Fruit fly (Drosophila melanogaster): Measurements from ENCODE around the gene Mnt.
A peak's percentile ranks its signal among the peaks of the same experiment; 100 is the strongest.

Mnt gene

DNA sequence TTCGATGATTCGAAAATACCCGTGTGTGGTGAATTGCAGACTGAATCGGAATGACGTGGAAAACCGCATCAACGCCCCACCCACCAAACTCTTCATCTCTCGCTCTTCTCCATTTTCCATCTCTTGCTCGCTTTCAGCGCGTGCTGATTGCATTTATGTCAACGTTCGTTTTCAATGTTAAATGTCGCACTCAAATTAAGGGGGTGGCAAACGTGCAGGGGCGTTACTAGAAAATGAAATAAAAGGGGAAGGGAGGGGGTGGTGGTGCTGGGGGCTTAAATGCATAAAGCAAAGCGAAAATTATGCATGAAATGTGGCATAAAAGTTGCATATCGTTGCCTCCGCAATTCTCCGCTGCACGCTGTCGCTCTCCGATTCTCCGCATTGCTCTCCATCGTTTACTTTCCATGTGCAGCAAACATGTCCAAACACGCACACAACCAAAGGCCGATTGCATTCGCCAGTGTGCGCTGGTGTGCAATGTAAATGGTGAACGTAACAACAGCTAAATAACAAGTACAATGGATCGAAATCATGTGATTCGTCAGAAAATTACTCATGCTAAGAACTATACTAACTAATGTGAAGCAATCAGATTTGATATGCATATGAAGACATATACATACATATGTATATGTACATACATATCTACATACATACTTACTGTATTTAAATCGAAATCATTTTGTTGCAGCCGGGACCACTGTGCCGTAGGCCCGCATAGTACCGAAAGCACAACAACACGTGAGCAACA, 10.3 kb downstream of the Mnt start (continued):
- TF ChIP-seq CG4707 (GFP tag; optimal IDR thresholded peaks at IDR 0.05) (peak; percentile 44), trem (tag; optimal IDR thresholded peaks at IDR 0.05) (peak; percentile 21), dmrt99B (tag; optimal IDR thresholded peaks at IDR 0.05) (peak; percentile 52), PHDP (tag; optimal IDR thresholded peaks at IDR 0.05) (no peak), otp (GFP tag; IDR thresholded peaks at IDR 0.05) (no peak), CG15514 (GFP tag; optimal IDR thresholded peaks at IDR 0.05) (no peak), H15 (GFP tag; IDR thresholded peaks at IDR 0.05) (no peak), pan (optimal IDR thresholded peaks at IDR 0.05) (no peak), pan (GFP tag; optimal IDR thresholded peaks at IDR 0.05 in 1 of 2, IDR thresholded peaks at IDR 0.05 in 1 of 2) (no peak), CG31365 (tag; optimal IDR thresholded peaks at IDR 0.05) (no peak), lola (GFP tag; optimal IDR thresholded peaks at IDR 0.05) (peak in 1 of 3 experiments; percentile 14), CG10267 (tag; optimal IDR thresholded peaks at IDR 0.05) (no peak), CG7786 (GFP tag; optimal IDR thresholded peaks at IDR 0.05) (no peak), CG14667 (GFP tag; IDR thresholded peaks at IDR 0.05) (no peak), CG17359 (tag; optimal IDR thresholded peaks at IDR 0.05) (peak; percentile 26), CG17385 (GFP tag; optimal IDR thresholded peaks at IDR 0.05) (peak; percentile 14), CG2712 (tag; optimal IDR thresholded peaks at IDR 0.05) (peak; percentile 34), dysf (GFP tag; IDR thresholded peaks at IDR 0.05) (no peak), Med (GFP tag) (peak; percentile 72), Nf-YC (tag; optimal IDR thresholded peaks at IDR 0.05) (no peak), CkIIα-i1 (GFP tag; IDR thresholded peaks at IDR 0.05) (no peak), Oli (tag; optimal IDR thresholded peaks at IDR 0.05) (peak; percentile 55), az2 (GFP tag; optimal IDR thresholded peaks at IDR 0.05) (peak; percentile 27), Bgb (GFP tag; IDR thresholded peaks at IDR 0.05; ENCODE audit: partially characterized antibody) (no peak), CG9932 (GFP tag; IDR thresholded peaks at IDR 0.05) (no peak), CG18599 (GFP tag; optimal IDR thresholded peaks at IDR 0.05) (no peak), gsb (GFP tag; IDR thresholded peaks at IDR 0.05) (no peak), gsb-n (tag; optimal IDR thresholded peaks at IDR 0.05) (peak; percentile 7), sens (GFP tag) (peak; percentile 73), gcm (GFP tag; optimal IDR thresholded peaks at IDR 0.05) (peak; percentile 91), CG2678 (tag; optimal IDR thresholded peaks at IDR 0.05) (peak; percentile 11), nom (GFP tag; optimal IDR thresholded peaks at IDR 0.05) (peak; percentile 76), ATbp (GFP tag; optimal IDR thresholded peaks at IDR 0.05) (peak; percentile 41), oc (tag; optimal IDR thresholded peaks at IDR 0.05) (peak; percentile 46), CG6254 (GFP tag; optimal IDR thresholded peaks at IDR 0.05) (peak; percentile 17), wek (GFP tag; optimal IDR thresholded peaks at IDR 0.05) (no peak), CG17328 (GFP tag; IDR thresholded peaks at IDR 0.05) (peak; percentile 7; the same call in 1 of the 2 replicates), peb (GFP tag; IDR thresholded peaks at IDR 0.05) (no peak), fd96Cb (tag; optimal IDR thresholded peaks at IDR 0.05) (peak; percentile 20)

DNA sequence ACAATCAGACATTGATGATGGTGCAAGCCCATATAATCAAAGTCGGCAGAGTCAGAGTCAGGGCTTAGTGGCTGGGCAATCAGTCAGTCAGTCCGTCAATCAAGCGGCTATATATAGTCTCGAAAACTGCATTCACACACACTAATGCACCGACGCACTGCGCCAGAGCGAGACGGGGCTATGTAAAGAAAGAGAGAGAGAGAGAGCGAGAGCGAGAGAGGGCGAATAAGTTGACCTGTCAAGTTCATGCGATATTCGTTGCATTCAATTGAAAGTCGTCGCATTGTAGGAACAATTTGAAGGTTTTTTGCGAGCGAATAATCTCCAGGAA, 10.8 kb downstream of the Mnt start:
- TF ChIP-seq lola (GFP tag; optimal IDR thresholded peaks at IDR 0.05) = no peak
- TF ChIP-seq CG12299 (tag; optimal IDR thresholded peaks at IDR 0.05) = no peak
- no peak for TF ChIP-seq CG10321 (GFP tag; IDR thresholded peaks at IDR 0.05)
- no peak for TF ChIP-seq CG6854 (GFP tag; optimal IDR thresholded peaks at IDR 0.05)
- TF ChIP-seq CG2116 (GFP tag; optimal IDR thresholded peaks at IDR 0.05) = no peak
- no peak for TF ChIP-seq CG9609 (GFP tag; optimal IDR thresholded peaks at IDR 0.05)
- no peak for TF ChIP-seq CG6272 (GFP tag; IDR thresholded peaks at IDR 0.05)
- no peak for TF ChIP-seq Eip74EF (GFP tag; optimal IDR thresholded peaks at IDR 0.05)
- no peak for TF ChIP-seq bbx (GFP tag; IDR thresholded peaks at IDR 0.05; ENCODE audit: partially characterized antibody)
- TF ChIP-seq CG1832 (GFP tag; optimal IDR thresholded peaks at IDR 0.05) = peak; percentile 56
- TF ChIP-seq eyg (GFP tag; optimal IDR thresholded peaks at IDR 0.05) = no peak
- TF ChIP-seq Fer1 (GFP tag; optimal IDR thresholded peaks at IDR 0.05) = no peak
- no peak for TF ChIP-seq CG15696 (tag; optimal IDR thresholded peaks at IDR 0.05)
